Fruit fly (Drosophila melanogaster) whole organism, embryonic: ENCODE results near the gene CenB1A.

Experiments
- ATbp ChIP-seq: fragments of 200-800 bp; sonication (Bioruptor generic); optimal IDR thresholded peaks from 2 replicates; lab custom pipeline; 2017; ENCODE audit warnings: missing biosample characterization, mild to moderate bottlenecking, missing genetic modification characterization, missing genetic modification reagents
- B-H1 ChIP-seq: fragments of 200-800 bp; sonication (Bioruptor generic); IDR thresholded peaks from 3 replicates; pipeline ENCODE4 v1.3.6; 2022; ENCODE audit warnings: missing biosample characterization, missing genetic modification characterization
- B-H2 ChIP-seq: fragments of 200-800 bp; sonication (Bioruptor generic); optimal IDR thresholded peaks from 2 replicates; lab custom pipeline; 2018; ENCODE audit warnings: missing biosample characterization, mild to moderate bottlenecking, missing genetic modification characterization
- CG10565 ChIP-seq: fragments of 200-800 bp; sonication (Bioruptor generic); optimal IDR thresholded peaks from 3 replicates; lab custom pipeline; 2016; ENCODE audit warnings: missing biosample characterization, mild to moderate bottlenecking, missing genetic modification characterization
- CG11085 ChIP-seq: fragments of 200-800 bp; sonication (Bioruptor generic); IDR thresholded peaks from 2 replicates; pipeline ENCODE4 v1.3.6; 2022; ENCODE audit warnings: missing biosample characterization, missing genetic modification characterization
- CG11093 ChIP-seq: fragments of 200-800 bp; sonication (Bioruptor generic); IDR thresholded peaks from 3 replicates; pipeline ENCODE4 v1.3.6; 2022; ENCODE audit warnings: missing biosample characterization, missing genetic modification characterization
- CG11504 ChIP-seq: fragments of 200-800 bp; sonication (Bioruptor generic); optimal IDR thresholded peaks from 3 replicates; lab custom pipeline; 2019; ENCODE audit warnings: missing biosample characterization, mild to moderate bottlenecking, missing genetic modification characterization, moderate library complexity
- CG1603 ChIP-seq: fragments of 200-800 bp; sonication (Bioruptor generic); optimal IDR thresholded peaks from 2 replicates; lab custom pipeline; 2019; ENCODE audit warnings: missing biosample characterization, mild to moderate bottlenecking, missing genetic modification characterization, moderate library complexity
- CG17328 ChIP-seq: fragments of 200-800 bp; sonication (Bioruptor generic); IDR thresholded peaks from 2 replicates; pipeline ENCODE4 v1.3.6; 2022; ENCODE audit warnings: missing biosample characterization, missing genetic modification characterization
- CG17802 ChIP-seq: fragments of 200-800 bp; sonication (Bioruptor generic); optimal IDR thresholded peaks from 2 replicates; lab custom pipeline; 2018; ENCODE audit warnings: missing biosample characterization, mild to moderate bottlenecking, missing genetic modification characterization, moderate library complexity
- CG18262 ChIP-seq: fragments of 200-800 bp; optimal IDR thresholded peaks from 3 replicates; lab custom pipeline; 2019; ENCODE audit warnings: missing biosample characterization, mild to moderate bottlenecking, missing genetic modification characterization, moderate library complexity
- CG18476 ChIP-seq: fragments of 200-800 bp; sonication (Bioruptor generic); optimal IDR thresholded peaks from 2 replicates; lab custom pipeline; 2016; ENCODE audit warnings: missing biosample characterization, mild to moderate bottlenecking, missing genetic modification characterization
- CG18599 ChIP-seq: fragments of 200-800 bp; sonication (Bioruptor generic); optimal IDR thresholded peaks from 3 replicates; lab custom pipeline; 2017; ENCODE audit warnings: missing biosample characterization, missing genetic modification characterization, mild to moderate bottlenecking, moderate library complexity, missing genetic modification reagents
- CG33557 ChIP-seq: fragments of 200-800 bp; sonication (Bioruptor generic); optimal IDR thresholded peaks from 2 replicates; lab custom pipeline; 2019; ENCODE audit warnings: missing biosample characterization, mild to moderate bottlenecking, missing genetic modification characterization, moderate library complexity
- CG34422 ChIP-seq: fragments of 200-800 bp; sonication (Bioruptor generic); IDR thresholded peaks from 3 replicates; pipeline ENCODE4 v1.3.6; 2022; ENCODE audit warnings: missing biosample characterization, missing genetic modification characterization
- CG4282 ChIP-seq: fragments of 200-800 bp; sonication (Bioruptor generic); optimal IDR thresholded peaks from 2 replicates; lab custom pipeline; 2016; ENCODE audit warnings: missing biosample characterization, missing genetic modification characterization
- CG6254 ChIP-seq: fragments of 200-800 bp; sonication (Bioruptor generic); optimal IDR thresholded peaks from 3 replicates; lab custom pipeline; 2017; ENCODE audit warnings: mild to moderate bottlenecking, missing biosample characterization, missing genetic modification reagents, missing genetic modification characterization
- CG7745 ChIP-seq: fragments of 200-800 bp; sonication (Bioruptor generic); optimal IDR thresholded peaks from 2 replicates; lab custom pipeline; 2018; ENCODE audit warnings: missing biosample characterization, mild to moderate bottlenecking, missing genetic modification characterization, moderate library complexity
- CG7839 ChIP-seq: fragments of 200-800 bp; sonication (Bioruptor generic); optimal IDR thresholded peaks from 3 replicates; lab custom pipeline; 2018; ENCODE audit warnings: missing biosample characterization, mild to moderate bottlenecking, missing genetic modification characterization, moderate library complexity
- CG8388 ChIP-seq: fragments of 200-800 bp; sonication (Bioruptor generic); optimal IDR thresholded peaks from 2 replicates; lab custom pipeline; 2019; ENCODE audit warnings: missing biosample characterization, mild to moderate bottlenecking, missing genetic modification characterization, moderate library complexity
- CG8924 ChIP-seq: fragments of 200-800 bp; optimal IDR thresholded peaks from 3 replicates; lab custom pipeline; 2019; ENCODE audit warnings: missing biosample characterization, mild to moderate bottlenecking, missing genetic modification characterization, moderate library complexity
- CG8944 ChIP-seq: fragments of 200-800 bp; sonication (Bioruptor generic); optimal IDR thresholded peaks from 3 replicates; lab custom pipeline; 2016; ENCODE audit warnings: missing biosample characterization, missing genetic modification characterization
- CG9817 ChIP-seq: fragments of 200-800 bp; sonication (Bioruptor generic); optimal IDR thresholded peaks from 2 replicates; lab custom pipeline; 2018; ENCODE audit warnings: missing biosample characterization, mild to moderate bottlenecking, missing genetic modification characterization, moderate library complexity
- Dad ChIP-seq: fragments of 200-800 bp; sonication (Bioruptor generic); optimal IDR thresholded peaks from 3 replicates; lab custom pipeline; 2016; ENCODE audit warnings: missing biosample characterization, missing genetic modification characterization
- Dek ChIP-seq: fragments of 200-800 bp; sonication (Bioruptor generic); optimal IDR thresholded peaks from 3 replicates; lab custom pipeline; 2019; ENCODE audit warnings: missing biosample characterization, mild to moderate bottlenecking, missing genetic modification characterization, moderate library complexity
- Dll ChIP-seq: fragments of 200-800 bp; sonication (Bioruptor generic); IDR thresholded peaks from 4 replicates; pipeline ENCODE4 v1.3.6; 2022; ENCODE audit warnings: missing biosample characterization, missing genetic modification characterization; ENCODE audit not compliant: partially characterized antibody
- E2f1 ChIP-seq: fragments of 200-800 bp; sonication (Bioruptor generic); IDR thresholded peaks from 2 replicates; pipeline ENCODE4 v1.3.6; 2022; ENCODE audit warnings: missing biosample characterization, missing genetic modification characterization
- Gug ChIP-seq: fragments of 200-800 bp; sonication (Bioruptor generic); IDR thresholded peaks from 4 replicates; pipeline ENCODE4 v1.3.6; 2022; ENCODE audit warnings: missing biosample characterization, missing genetic modification characterization
- Hr78 ChIP-seq, 2 experiments: fragments of 200-800 bp in 1 of 2; fragments of >200 bp in 1 of 2; sonication (Bioruptor generic) in 1 of 2; optimal IDR thresholded peaks; 2 replicates each; lab custom pipeline; 2017 to 2019; ENCODE audit warnings: missing biosample characterization in 2 of 2, missing genetic modification characterization in 2 of 2, mild to moderate bottlenecking in 1 of 2, moderate library complexity in 1 of 2
- Oaz ChIP-seq: fragments of 200-800 bp; sonication (Bioruptor generic); IDR thresholded peaks from 2 replicates; pipeline ENCODE4 v1.3.6; 2022; ENCODE audit warnings: missing biosample characterization, missing genetic modification characterization
- Poxn ChIP-seq: fragments of 200-800 bp; sonication (Bioruptor generic); IDR thresholded peaks from 2 replicates; pipeline ENCODE4 v1.3.6; 2022; ENCODE audit warnings: missing biosample characterization, missing genetic modification characterization
- Sox102F ChIP-seq: fragments of 200-800 bp; sonication (Bioruptor generic); optimal IDR thresholded peaks from 2 replicates; lab custom pipeline; 2018; ENCODE audit warnings: missing biosample characterization, mild to moderate bottlenecking, missing genetic modification characterization, moderate library complexity
- ara ChIP-seq: fragments of 200-800 bp; sonication (Bioruptor generic); IDR thresholded peaks from 2 replicates; pipeline ENCODE4 v1.3.6; 2022; ENCODE audit warnings: missing biosample characterization, missing genetic modification characterization
- chinmo ChIP-seq: fragments of 200-800 bp; sonication (Bioruptor generic); IDR thresholded peaks from 4 replicates; pipeline ENCODE4 v1.3.6; 2022; ENCODE audit warnings: missing biosample characterization, missing genetic modification characterization; ENCODE audit not compliant: partially characterized antibody
- crol ChIP-seq: fragments of 200-800 bp; sonication (Bioruptor generic); IDR thresholded peaks from 2 replicates; pipeline ENCODE4 v1.3.6; 2022; ENCODE audit warnings: missing biosample characterization, missing genetic modification characterization
- ewg ChIP-seq: fragments of 200-800 bp; sonication (Bioruptor generic); optimal IDR thresholded peaks from 3 replicates; lab custom pipeline; 2017; ENCODE audit warnings: mild to moderate bottlenecking, missing biosample characterization, missing genetic modification reagents, missing genetic modification characterization
- fd3F ChIP-seq: fragments of 200-800 bp; sonication (Bioruptor generic); optimal IDR thresholded peaks from 2 replicates; lab custom pipeline; 2018; ENCODE audit warnings: missing biosample characterization, mild to moderate bottlenecking, missing genetic modification characterization, moderate library complexity
- grau ChIP-seq: fragments of 200-800 bp; optimal IDR thresholded peaks from 3 replicates; lab custom pipeline; 2019; ENCODE audit warnings: missing biosample characterization, mild to moderate bottlenecking, missing genetic modification characterization, moderate library complexity
- hkb ChIP-seq, 2 experiments: fragments of 200-800 bp in 1 of 2; fragments of >200 bp in 1 of 2; sonication (Bioruptor generic) in 1 of 2; IDR thresholded peaks in 1 of 2; optimal IDR thresholded peaks in 1 of 2; 2 replicates each; pipeline versions ENCODE4 v1.3.6 to Lab custom; 2017 to 2022; ENCODE audit warnings: missing biosample characterization in 1 of 2, missing genetic modification characterization in 1 of 2
- jumu ChIP-seq: fragments of 200-800 bp; sonication (Bioruptor generic); optimal IDR thresholded peaks from 3 replicates; lab custom pipeline; 2016; ENCODE audit warnings: missing biosample characterization, missing genetic modification characterization
- luna ChIP-seq: fragments of 200-800 bp; sonication (Bioruptor generic); optimal IDR thresholded peaks from 2 replicates; lab custom pipeline; 2016; ENCODE audit warnings: missing biosample characterization, missing genetic modification characterization
- maf-S ChIP-seq: fragments of 200-800 bp; sonication (Bioruptor generic); optimal IDR thresholded peaks from 2 replicates; lab custom pipeline; 2016; ENCODE audit warnings: missing biosample characterization, missing genetic modification characterization
- mam ChIP-seq: fragments of 200-800 bp; sonication (Bioruptor generic); optimal IDR thresholded peaks from 3 replicates; lab custom pipeline; 2016; ENCODE audit warnings: missing biosample characterization, missing genetic modification characterization
- nom ChIP-seq: fragments of 200-800 bp; sonication (Bioruptor generic); optimal IDR thresholded peaks from 2 replicates; lab custom pipeline; 2017; ENCODE audit warnings: missing biosample characterization, missing genetic modification characterization, mild to moderate bottlenecking, moderate library complexity, missing genetic modification reagents
- row ChIP-seq: fragments of 200-800 bp; sonication (Bioruptor generic); IDR thresholded peaks from 3 replicates; pipeline ENCODE4 v1.3.6; 2022; ENCODE audit warnings: missing biosample characterization, missing genetic modification characterization
- sd ChIP-seq: fragments of 200-800 bp; sonication (Bioruptor generic); optimal IDR thresholded peaks from 3 replicates; lab custom pipeline; 2018; ENCODE audit warnings: missing biosample characterization, mild to moderate bottlenecking, missing genetic modification characterization, moderate library complexity
- toy ChIP-seq: fragments of 200-800 bp; sonication (Bioruptor generic); IDR thresholded peaks from 2 replicates; pipeline ENCODE4 v1.3.6; 2022; ENCODE audit warnings: missing biosample characterization, missing genetic modification characterization
- z ChIP-seq: fragments of 200-800 bp; sonication (Bioruptor generic); IDR thresholded peaks from 3 replicates; pipeline ENCODE4 v1.3.6; 2022; ENCODE audit warnings: missing biosample characterization, missing genetic modification characterization

CenB1A gene

dm6 chr3R:23173393-23173981 lies 55.3 kb downstream of the CenB1A start, which contains the start of gene CG46310:
CG46310 (plus strand) TSS chr3R:23173873.
- TF ChIP-seq Dll = 0 out of 4 replicates have a peak, but pooled peaks have one; percentile 32
- TF ChIP-seq CG18262 (tag; lab: Kevin White, UChicago) = peak; percentile 82
- TF ChIP-seq CG8924 (tag; lab: Kevin White, UChicago) = peak; percentile 70
- peak; percentile 72 for TF ChIP-seq grau
- TF ChIP-seq Sox102F (GFP tag; lab: Kevin White, UChicago) = peak; percentile 68
- TF ChIP-seq toy = peak; percentile 74
- TF ChIP-seq CG17802 (tag; lab: Kevin White, UChicago) = no peak
- no peak for TF ChIP-seq CG34422
- TF ChIP-seq maf-S (GFP tag; lab: Kevin White, UChicago) = no peak
- peak; percentile 84 for TF ChIP-seq E2f1 (GFP tag; lab: Robert Waterston, UW)
- peak; percentile 83 for TF ChIP-seq CG7839 (tag; lab: Kevin White, UChicago)
- peak; percentile 75 for TF ChIP-seq CG17328 (GFP tag; lab: Robert Waterston, UW)
- TF ChIP-seq fd3F (GFP tag; lab: Kevin White, UChicago) = peak; percentile 40
- TF ChIP-seq CG11085 = peak; percentile 51; the same call in 1 of the 2 replicates
- peak; percentile 4; the same call in 1 of the 2 replicates for TF ChIP-seq Oaz (GFP tag; lab: Robert Waterston, UW)
- TF ChIP-seq jumu (GFP tag; lab: Kevin White, UChicago) = no peak
- no peak for TF ChIP-seq CG33557 (GFP tag; lab: Kevin White, UChicago)
- TF ChIP-seq ATbp = peak; percentile 73
- peak; percentile 55 for TF ChIP-seq mam
- TF ChIP-seq B-H2 = peak; percentile 55
- peak; percentile 60 for TF ChIP-seq CG9817 (tag; lab: Kevin White, UChicago)
- no peak for TF ChIP-seq CG8944 (GFP tag; lab: Kevin White, UChicago)
- TF ChIP-seq CG6254 (GFP tag; lab: Kevin White, UChicago) = peak; percentile 29
- no peak for TF ChIP-seq CG10565 (GFP tag; lab: Kevin White, UChicago)
- TF ChIP-seq CG1603 (tag; lab: Kevin White, UChicago) = no peak
- peak; percentile 55 for TF ChIP-seq nom (GFP tag; lab: Kevin White, UChicago)
- peak; percentile 37 for TF ChIP-seq sd (tag; lab: Kevin White, UChicago)
- TF ChIP-seq luna = no peak
- peak; percentile 81; the same call in 3 of the 4 replicates for TF ChIP-seq chinmo
- peak in 1 of 2 experiments; percentile 38 for TF ChIP-seq Hr78 (GFP tag; optimal IDR thresholded peaks at IDR 0.05; lab: Kevin White, UChicago)
- TF ChIP-seq CG18599 = peak; percentile 86
- TF ChIP-seq Poxn (GFP tag; lab: Robert Waterston, UW) = no peak
- TF ChIP-seq ewg (GFP tag; lab: Kevin White, UChicago) = peak; percentile 45
- TF ChIP-seq CG11504 (tag; lab: Kevin White, UChicago) = peak; percentile 75
- TF ChIP-seq CG4282 = no peak
- TF ChIP-seq hkb (optimal IDR thresholded peaks at IDR 0.05; lab: Kevin White, UChicago) = no peak
- peak; percentile 95 for TF ChIP-seq hkb (GFP tag; IDR thresholded peaks at IDR 0.05; lab: Robert Waterston, UW)
- peak; percentile 93 for TF ChIP-seq z (GFP tag; lab: Robert Waterston, UW)
- TF ChIP-seq CG7745 (tag; lab: Kevin White, UChicago) = no peak
- peak; percentile 76 for TF ChIP-seq row
- TF ChIP-seq CG11093 = peak; percentile 74
- TF ChIP-seq Dad (GFP tag; lab: Kevin White, UChicago) = no peak
- TF ChIP-seq Gug (GFP tag; lab: Robert Waterston, UW) = peak; percentile 58; the same call in 3 of the 4 replicates
- peak; percentile 71 for TF ChIP-seq Dek (tag; lab: Kevin White, UChicago)
- peak; percentile 68 for TF ChIP-seq ara
- peak; percentile 75 for TF ChIP-seq CG8388 (GFP tag; lab: Kevin White, UChicago)
- peak; percentile 40; the same call in 2 of the 3 replicates for TF ChIP-seq B-H1 (GFP tag; lab: Robert Waterston, UW)
- TF ChIP-seq crol (GFP tag; lab: Robert Waterston, UW) = peak; percentile 36; the same call in 1 of the 2 replicates
- TF ChIP-seq CG18476 = peak; percentile 34
